Fruit fly (Drosophila melanogaster): ENCODE data around the gene tai.

- TF ChIP-seq psq (optimal IDR thresholded peaks at IDR 0.05) = no peak
- TF ChIP-seq Myc (optimal IDR thresholded peaks at IDR 0.05) = no peak
- no peak for TF ChIP-seq Sin3A (optimal IDR thresholded peaks at IDR 0.05)
Observed at dm6 chr2L:9229694-9230093, 63.1 kb downstream of the tai start.

Data from Kc167 (cell line).